Fruit fly (Drosophila melanogaster): ENCODE data around the gene CG10375.

Gene CG10375

dm6 chr3R:23763015-23763414 is 4.5 kb upstream of the CG10375 start, which contains the start of gene udt:
Gene udt, minus strand, starts transcription at chr3R:23763263.
- no peak for TF ChIP-seq topi (GFP tag; optimal IDR thresholded peaks at IDR 0.05)
- TF ChIP-seq Hr39 (GFP tag; optimal IDR thresholded peaks at IDR 0.05) = no peak
- TF ChIP-seq vri (GFP tag; optimal IDR thresholded peaks at IDR 0.05) = peak; percentile 18
- no peak for TF ChIP-seq CG31627 (GFP tag; optimal IDR thresholded peaks at IDR 0.05)
- TF ChIP-seq lz (GFP tag; optimal IDR thresholded peaks at IDR 0.05) = no peak
- no peak for TF ChIP-seq Eip75B (GFP tag; optimal IDR thresholded peaks at IDR 0.05)
- peak; percentile 33 for TF ChIP-seq svp (GFP tag)
- no peak for TF ChIP-seq CG8632 (GFP tag; optimal IDR thresholded peaks at IDR 0.05)
- TF ChIP-seq CG10631 (GFP tag; optimal IDR thresholded peaks at IDR 0.05) = no peak
- no peak for TF ChIP-seq cyc (GFP tag; optimal IDR thresholded peaks at IDR 0.05)
- peak; percentile 24; the same call in 2 of the 3 replicates for TF ChIP-seq CG6163 (GFP tag; IDR thresholded peaks at IDR 0.05)
- TF ChIP-seq Eip93F (GFP tag; optimal IDR thresholded peaks at IDR 0.05) = no peak
- TF ChIP-seq CG11762 (GFP tag; optimal IDR thresholded peaks at IDR 0.05; ENCODE audit: insufficient read depth) = no peak
- TF ChIP-seq CG10669 (GFP tag; optimal IDR thresholded peaks at IDR 0.05) = no peak
- peak; percentile 17 for TF ChIP-seq CG3919 (GFP tag; optimal IDR thresholded peaks at IDR 0.05)
- no peak for TF ChIP-seq dsx (GFP tag; optimal IDR thresholded peaks at IDR 0.05; ENCODE audit: poor library complexity, severe bottlenecking)

DNA sequence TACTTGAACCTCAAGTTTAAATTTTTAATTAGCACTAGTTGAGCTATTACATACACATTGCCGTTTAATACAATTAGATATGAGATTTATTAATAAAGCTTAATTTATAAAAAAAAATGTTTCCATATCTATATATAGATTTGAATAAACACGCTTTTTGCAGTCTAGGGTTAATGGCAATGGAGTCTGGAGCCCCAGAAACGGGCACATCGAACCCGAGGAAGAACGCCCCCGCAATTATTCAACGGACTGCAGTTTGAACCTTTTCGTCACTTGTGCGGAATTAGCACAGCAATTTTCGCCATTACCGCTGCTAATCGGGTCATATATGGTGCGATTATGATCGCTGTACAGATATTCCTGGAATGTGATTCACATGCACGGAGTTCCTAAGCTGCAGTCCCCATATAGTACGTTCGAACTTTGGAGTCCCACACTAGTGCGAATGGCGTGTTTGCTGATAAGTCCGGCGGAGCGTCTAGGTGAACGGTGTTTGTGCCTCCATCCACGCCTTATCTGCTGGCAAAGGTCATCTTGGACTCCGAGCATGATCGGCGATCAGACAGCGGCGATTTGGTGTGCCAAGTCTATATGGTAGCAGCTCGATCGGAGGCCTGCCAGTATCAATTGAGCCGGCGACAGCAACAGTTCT is 3.8 kb upstream of the CG10375 start, which contains the start of gene Lsd-1:
TSS of gene Lsd-1 (plus strand) at position 236 of the 652 bp plus-strand sequence.
- TF ChIP-seq Sox14 (GFP tag; optimal IDR thresholded peaks at IDR 0.05) (peak; percentile 29), CG10669 (GFP tag; optimal IDR thresholded peaks at IDR 0.05) (peak; percentile 46), fd59A (GFP tag; optimal IDR thresholded peaks at IDR 0.05) (no peak), topi (GFP tag; optimal IDR thresholded peaks at IDR 0.05) (no peak), CG9139 (GFP tag; optimal IDR thresholded peaks at IDR 0.05) (peak; percentile 60), CG6276 (GFP tag; optimal IDR thresholded peaks at IDR 0.05) (peak; percentile 71), achi (GFP tag; optimal IDR thresholded peaks at IDR 0.05) (peak; percentile 1), CG6854 (GFP tag; optimal IDR thresholded peaks at IDR 0.05) (no peak), dac (GFP tag; optimal IDR thresholded peaks at IDR 0.05) (no peak), CG16779 (tag; optimal IDR thresholded peaks at IDR 0.05) (peak; percentile 69), net (GFP tag; optimal IDR thresholded peaks at IDR 0.05) (peak; percentile 64), CG11902 (GFP tag; optimal IDR thresholded peaks at IDR 0.05) (no peak), CG8319 (GFP tag; optimal IDR thresholded peaks at IDR 0.05) (no peak), fd85E (GFP tag; optimal IDR thresholded peaks at IDR 0.05) (no peak), CG11762 (GFP tag; optimal IDR thresholded peaks at IDR 0.05; ENCODE audit: insufficient read depth) (no peak), CG7368 (GFP tag; optimal IDR thresholded peaks at IDR 0.05) (no peak), lz (GFP tag; optimal IDR thresholded peaks at IDR 0.05) (no peak), CG3919 (GFP tag; optimal IDR thresholded peaks at IDR 0.05) (peak; percentile 9), cyc (GFP tag; optimal IDR thresholded peaks at IDR 0.05) (no peak), Sox15 (GFP tag; optimal IDR thresholded peaks at IDR 0.05) (no peak), Gug (GFP tag; IDR thresholded peaks at IDR 0.05) (peak; percentile 12; the same call in 1 of the 2 replicates), vri (GFP tag; optimal IDR thresholded peaks at IDR 0.05) (no peak), Eip93F (GFP tag; optimal IDR thresholded peaks at IDR 0.05) (no peak), CG31627 (GFP tag; optimal IDR thresholded peaks at IDR 0.05) (no peak), Lpt (GFP tag; optimal IDR thresholded peaks at IDR 0.05) (no peak), Hr4 (GFP tag; optimal IDR thresholded peaks at IDR 0.05) (peak; percentile 31), Smox (GFP tag; optimal IDR thresholded peaks at IDR 0.05) (peak; percentile 22), eg (GFP tag; IDR thresholded peaks at IDR 0.05) (peak; percentile 51; the same call in 2 of the 3 replicates), CG6163 (GFP tag; IDR thresholded peaks at IDR 0.05) (peak; percentile 44), CG32006 (GFP tag; optimal IDR thresholded peaks at IDR 0.05) (peak; percentile 54), Ets96B (tag; optimal IDR thresholded peaks at IDR 0.05) (peak; percentile 54), CG4318 (GFP tag; optimal IDR thresholded peaks at IDR 0.05) (no peak), pdm3 (GFP tag; optimal IDR thresholded peaks at IDR 0.05) (no peak), CG8632 (GFP tag; optimal IDR thresholded peaks at IDR 0.05) (no peak), CG1621 (tag; optimal IDR thresholded peaks at IDR 0.05) (peak; percentile 29), esn (GFP tag; optimal IDR thresholded peaks at IDR 0.05) (peak; percentile 31), Met (GFP tag; optimal IDR thresholded peaks at IDR 0.05) (peak; percentile 20), CG10631 (GFP tag; optimal IDR thresholded peaks at IDR 0.05) (peak; percentile 28), ss (GFP tag; optimal IDR thresholded peaks at IDR 0.05) (peak; percentile 81 to 82), CG6808 (GFP tag; optimal IDR thresholded peaks at IDR 0.05) (peak; percentile 76), Eip78C (GFP tag) (peak; percentile 87), OdsH (GFP tag; optimal IDR thresholded peaks at IDR 0.05) (peak; percentile 2), CG34406 (GFP tag; optimal IDR thresholded peaks at IDR 0.05) (peak; percentile 33), dsx (GFP tag; optimal IDR thresholded peaks at IDR 0.05; ENCODE audit: poor library complexity, severe bottlenecking) (peak; percentile 43)
